Fruit fly (Drosophila melanogaster): ENCODE measurements around the gene Prps.

Prps gene

dm6 chr3L:9692892-9693551 is 3.5 kb downstream of the Prps start:
- peak; percentile 98 for TF ChIP-seq noc (tag; optimal IDR thresholded peaks at IDR 0.05)

DNA sequence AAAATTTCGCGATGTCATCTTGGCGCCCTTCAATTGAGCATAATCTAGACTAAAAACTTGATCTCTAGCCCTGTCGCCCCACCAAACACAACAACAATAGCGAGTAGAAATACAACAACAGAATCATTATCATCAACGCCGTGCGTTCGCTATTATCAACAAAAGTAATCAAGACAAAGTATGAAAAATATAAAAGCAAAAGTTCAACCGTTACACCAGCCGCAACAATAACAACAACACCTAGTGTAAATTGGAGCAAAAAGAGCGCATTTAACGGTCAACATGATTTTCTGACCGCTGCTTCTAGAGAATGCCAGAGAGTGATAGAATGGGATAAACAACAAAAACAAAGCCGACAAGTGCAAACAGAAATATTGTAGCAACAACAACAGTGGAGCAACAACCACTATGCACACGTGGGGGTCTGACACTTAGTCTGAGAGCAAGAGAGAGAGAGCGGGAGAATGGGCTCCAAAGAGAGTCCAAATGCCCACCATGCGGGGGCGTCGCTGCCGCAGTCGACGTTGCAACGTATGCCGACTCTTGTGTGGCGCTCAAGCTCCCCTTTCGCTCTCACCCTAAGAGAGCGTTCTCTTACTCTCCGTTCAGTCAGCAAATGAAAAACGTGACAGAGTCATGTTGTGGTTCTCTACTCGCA is 4.1 kb downstream of the Prps start:
- peak; percentile 41 for TF ChIP-seq noc (tag; optimal IDR thresholded peaks at IDR 0.05)

DNA sequence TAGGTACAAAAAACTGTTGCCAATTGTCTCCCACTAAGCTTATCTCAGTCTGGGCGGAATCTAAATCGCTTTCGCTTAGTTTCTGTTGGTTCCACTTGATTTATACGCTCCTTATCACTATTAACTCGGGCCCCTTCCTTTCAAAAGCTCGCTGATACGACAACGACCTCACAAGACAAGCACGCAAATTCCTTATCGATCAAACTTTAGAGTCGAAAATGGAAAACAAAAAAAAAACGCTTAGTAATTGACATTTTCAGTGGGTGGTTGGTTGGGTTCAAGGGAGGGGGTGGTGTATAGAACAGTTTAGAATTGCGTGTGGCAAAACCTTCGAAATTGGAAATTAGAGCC is 5.0 kb downstream of the Prps start:
- TF ChIP-seq noc (tag; optimal IDR thresholded peaks at IDR 0.05): peak; percentile 91

dm6 chr3L:9690798-9691475 is 5.6 kb downstream of the Prps start:
- TF ChIP-seq noc (tag; optimal IDR thresholded peaks at IDR 0.05): peak; percentile 96

dm6 chr3L:9689809-9690208 is 6.7 kb downstream of the Prps start:
- TF ChIP-seq noc (tag; optimal IDR thresholded peaks at IDR 0.05): no peak

- TF ChIP-seq noc (tag; optimal IDR thresholded peaks at IDR 0.05): no peak
These were observed 7.8 kb downstream of the Prps start for dm6 chr3L:9688674-9689073.

DNA sequence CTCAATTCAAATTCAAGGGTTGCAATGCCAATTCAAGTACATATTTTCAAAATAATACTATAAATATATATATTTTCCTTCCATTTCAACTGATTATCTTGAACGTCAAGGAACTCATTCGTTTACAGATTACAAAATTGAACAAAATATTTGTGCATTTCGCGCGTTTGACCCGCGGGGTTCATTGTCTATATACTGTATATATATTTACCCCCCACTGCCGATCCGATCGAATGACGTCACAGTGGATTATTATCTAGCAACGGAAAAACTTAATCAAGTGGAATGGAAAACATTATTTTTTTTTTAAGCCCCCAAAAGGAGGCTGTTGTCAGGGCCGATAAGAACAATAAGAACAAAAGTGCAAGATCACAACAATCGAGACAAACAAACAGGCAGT is 9.0 kb downstream of the Prps start:
- no peak for TF ChIP-seq noc (tag; optimal IDR thresholded peaks at IDR 0.05)

DNA sequence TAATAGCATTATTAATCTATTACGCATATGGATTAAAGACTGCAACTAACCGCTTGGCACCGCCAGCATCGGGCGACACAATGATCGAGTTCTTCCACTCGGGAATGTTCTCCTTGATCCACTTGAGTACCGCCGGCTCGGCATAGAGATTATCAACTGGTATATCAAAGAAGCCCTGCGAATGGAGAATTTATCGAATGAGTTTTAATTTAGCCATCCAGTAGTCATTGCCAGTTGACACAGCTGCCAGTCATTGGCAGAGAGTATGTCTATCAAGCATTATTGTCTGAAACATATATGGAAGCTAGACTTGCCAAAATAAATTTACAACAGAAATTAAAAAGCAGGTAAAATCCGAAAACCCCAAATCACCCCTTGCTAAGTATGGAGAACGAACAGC is 11.6 kb downstream of the Prps start, which contains the start of gene CG16719:
Gene CG16719, plus strand, starts transcription at position 301 of the 400 bp plus-strand sequence.
- TF ChIP-seq noc (tag; optimal IDR thresholded peaks at IDR 0.05): no peak

dm6 chr3L:9680968-9681367 is 15.5 kb downstream of the Prps start, which contains the start of gene alphaTub67C:
Gene alphaTub67C (plus strand): TSS chr3L:9681268.
- TF ChIP-seq noc (tag; optimal IDR thresholded peaks at IDR 0.05): no peak

dm6 chr3L:9678994-9679393 is 17.5 kb downstream of the Prps start, which contains the start of the genes fry and CG16717:
Gene fry (minus strand): TSS chr3L:9679103.
Gene CG16717 (plus strand): TSS chr3L:9679201.
- no peak for TF ChIP-seq noc (tag; optimal IDR thresholded peaks at IDR 0.05)

- no peak for TF ChIP-seq noc (tag; optimal IDR thresholded peaks at IDR 0.05)
These were observed 18.4 kb downstream of the Prps start for dm6 chr3L:9678007-9678497.

dm6 chr3L:9677260-9677659 is 19.2 kb downstream of the Prps start:
- no peak for TF ChIP-seq noc (tag; optimal IDR thresholded peaks at IDR 0.05)

DNA sequence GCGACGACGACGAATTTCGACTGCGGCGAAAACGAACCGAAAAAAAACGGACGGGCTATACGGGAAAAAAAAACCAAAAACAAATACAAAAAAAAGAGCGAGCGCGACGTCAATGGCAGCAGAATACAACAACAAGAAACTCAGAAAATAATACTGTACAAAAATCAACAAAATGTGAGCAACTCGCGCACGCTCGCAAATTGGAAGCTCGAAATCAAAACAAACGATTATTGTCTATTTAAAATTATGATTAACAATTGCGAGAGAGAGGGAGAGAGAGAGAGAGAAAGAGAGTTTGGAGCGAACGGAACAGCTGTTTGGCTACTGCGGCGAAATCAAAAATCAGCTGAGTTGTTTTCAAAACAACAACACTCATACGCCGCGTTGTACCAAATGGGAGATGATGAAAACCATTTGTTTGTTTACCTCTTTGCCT is 21.0 kb downstream of the Prps start:
- TF ChIP-seq noc (tag; optimal IDR thresholded peaks at IDR 0.05): peak; percentile 31

DNA sequence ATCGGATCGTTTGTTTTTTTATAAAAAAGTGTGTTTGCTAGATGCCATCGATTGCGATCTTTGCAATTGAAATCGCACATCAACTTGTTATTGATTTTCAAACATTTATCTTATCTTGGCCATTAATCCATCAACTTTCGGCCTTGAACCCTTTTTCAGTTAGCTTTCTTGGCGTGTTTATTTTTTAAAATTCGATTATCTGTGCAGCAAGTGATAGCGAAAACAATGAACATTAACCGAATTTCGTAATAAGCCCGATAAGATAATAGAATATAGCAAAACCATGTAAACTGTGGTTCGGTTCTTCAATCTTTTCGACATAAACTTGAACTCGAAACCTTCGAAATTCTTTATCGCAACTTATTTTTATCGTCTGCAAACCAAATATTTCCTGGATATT is 22.2 kb downstream of the Prps start:
- TF ChIP-seq noc (tag; optimal IDR thresholded peaks at IDR 0.05): no peak

dm6 chr3L:9671372-9671771 is 25.1 kb downstream of the Prps start:
- TF ChIP-seq noc (tag; optimal IDR thresholded peaks at IDR 0.05): no peak

DNA sequence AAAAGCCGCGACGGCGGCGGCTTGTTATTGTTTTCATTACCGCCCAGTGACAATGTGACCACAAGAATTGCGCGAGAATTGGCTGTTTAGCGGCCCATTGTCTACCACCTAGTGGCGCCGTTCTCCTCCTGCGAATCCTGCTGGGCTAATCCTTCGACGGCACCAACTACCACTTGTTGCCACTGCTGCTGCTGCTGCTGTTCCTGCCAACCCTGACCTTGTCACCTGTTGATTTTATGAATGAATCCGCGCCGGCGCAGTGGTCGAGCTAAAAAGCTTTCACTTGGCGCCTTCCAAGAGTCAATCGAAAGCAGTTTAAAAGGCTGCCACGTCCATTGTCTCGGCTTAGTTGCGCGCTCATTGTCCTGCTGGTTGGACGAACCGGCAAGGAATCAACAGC is 52.7 kb downstream of the Prps start, which contains the start of gene CNMaR:
Gene CNMaR, plus strand, starts transcription at position 348 of the 400 bp plus-strand sequence.
- no peak for TF ChIP-seq noc (tag; optimal IDR thresholded peaks at IDR 0.05)

DNA sequence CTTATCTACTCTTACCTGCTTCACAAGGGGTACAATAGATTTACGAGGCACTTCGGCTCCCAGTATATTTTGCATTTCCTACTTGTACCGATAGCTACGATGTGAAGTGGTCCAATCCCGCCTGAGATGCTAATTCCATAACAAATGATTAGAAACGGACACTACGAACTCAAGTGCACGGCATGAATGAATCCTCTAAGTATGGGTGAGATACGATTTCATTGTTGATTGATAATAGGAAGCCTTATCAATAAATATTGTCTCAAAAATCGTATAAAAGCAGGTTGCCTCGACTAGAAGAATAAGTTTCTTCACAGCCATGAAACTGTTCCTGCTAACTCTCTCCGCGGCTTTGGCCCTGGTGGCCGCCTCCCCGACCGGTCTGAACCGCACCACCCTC is 55.8 kb downstream of the Prps start, which contains the start of gene CG18180:
Gene CG18180, plus strand, starts transcription at position 301 of the 400 bp plus-strand sequence.
- TF ChIP-seq noc (tag; optimal IDR thresholded peaks at IDR 0.05): no peak

All from whole organism, larva.